Fruit fly (Drosophila melanogaster) whole organism, pupa: ENCODE measurements around the gene Fpgs1.

Experiments used
- CG12605 ChIP-seq: fragments of 200-800 bp; sonication (Bioruptor generic); IDR thresholded peaks from 2 replicates; pipeline ENCODE4 v1.3.6; 2022; ENCODE audit warnings: missing biosample characterization, missing genetic modification characterization
- CG14655 ChIP-seq: fragments of 200-800 bp; sonication (Bioruptor generic); optimal IDR thresholded peaks from 3 replicates; lab custom pipeline; 2017; ENCODE audit warnings: mild to moderate bottlenecking, missing biosample characterization, missing genetic modification reagents, missing genetic modification characterization
- CG34367 ChIP-seq: fragments of 200-800 bp; sonication (Bioruptor generic); optimal IDR thresholded peaks from 2 replicates; lab custom pipeline; 2018; ENCODE audit warnings: missing biosample characterization, mild to moderate bottlenecking, missing genetic modification characterization
- D1 ChIP-seq: fragments of 200-800 bp; sonication (Bioruptor generic); optimal IDR thresholded peaks from 2 replicates; lab custom pipeline; 2018; ENCODE audit warnings: missing biosample characterization, mild to moderate bottlenecking, missing genetic modification characterization, moderate library complexity
- EcR ChIP-seq: fragments of 200-800 bp; sonication (Bioruptor generic); optimal IDR thresholded peaks from 3 replicates; lab custom pipeline; 2019; ENCODE audit warnings: missing biosample characterization, missing genetic modification characterization, mild to moderate bottlenecking, moderate library complexity, missing genetic modification reagents
- Pif1A ChIP-seq: fragments of 200-800 bp; sonication (Bioruptor generic); optimal IDR thresholded peaks from 3 replicates; lab custom pipeline; 2016; ENCODE audit warnings: missing biosample characterization, missing genetic modification characterization
- Pif1B ChIP-seq: fragments of 200-800 bp; sonication (Bioruptor generic); optimal IDR thresholded peaks from 3 replicates; lab custom pipeline; 2016; ENCODE audit warnings: missing biosample characterization, missing genetic modification characterization
- fd96Ca ChIP-seq: fragments of 200-800 bp; sonication (Bioruptor generic); IDR thresholded peaks from 3 replicates; pipeline ENCODE4 v1.3.6; 2022; ENCODE audit warnings: missing biosample characterization, missing genetic modification characterization

DNA sequence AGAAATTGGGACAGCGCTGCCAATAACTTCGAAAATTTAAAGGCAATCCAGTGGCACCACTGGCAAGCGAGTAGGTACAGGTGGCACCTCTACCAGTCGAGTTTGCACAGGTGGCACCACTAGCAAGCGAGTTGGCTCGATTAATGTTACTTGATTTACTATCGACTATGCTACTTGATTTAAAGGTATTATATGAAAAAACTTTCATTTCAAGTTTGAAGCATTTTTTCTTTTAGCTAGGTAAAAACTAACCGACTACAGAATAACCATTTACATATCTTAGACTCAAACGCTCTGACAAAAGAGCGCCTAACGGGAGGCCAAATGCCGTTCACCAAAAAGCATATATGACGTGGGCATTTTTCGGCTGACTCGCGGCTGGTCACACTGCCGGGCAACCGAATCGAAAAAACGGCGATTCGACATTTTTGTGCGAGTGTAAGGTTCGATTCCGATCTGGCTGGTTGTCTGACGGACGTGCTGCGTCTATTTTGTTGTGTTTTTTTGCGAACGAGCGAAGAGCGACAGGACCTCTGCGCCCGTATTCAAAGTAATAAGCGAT is 47.4 kb downstream of the Fpgs1 start, which contains the start of gene Tis11:
- TF ChIP-seq D1 (tag; lab: Kevin White, UChicago) (no peak), CG34367 (tag; lab: Kevin White, UChicago) (no peak), fd96Ca (GFP tag; lab: Robert Waterston, UW) (no peak), Pif1A (GFP tag; lab: Kevin White, UChicago) (no peak), CG12605 (GFP tag; lab: Robert Waterston, UW) (peak; percentile 49; the same call in 1 of the 2 replicates), EcR (no peak), Pif1B (GFP tag; lab: Kevin White, UChicago) (no peak), CG14655 (GFP tag; lab: Kevin White, UChicago) (no peak)
